Worm (Caenorhabditis elegans): ENCODE measurements around the gene Y62E10A.6.

Gene Y62E10A.6

DNA sequence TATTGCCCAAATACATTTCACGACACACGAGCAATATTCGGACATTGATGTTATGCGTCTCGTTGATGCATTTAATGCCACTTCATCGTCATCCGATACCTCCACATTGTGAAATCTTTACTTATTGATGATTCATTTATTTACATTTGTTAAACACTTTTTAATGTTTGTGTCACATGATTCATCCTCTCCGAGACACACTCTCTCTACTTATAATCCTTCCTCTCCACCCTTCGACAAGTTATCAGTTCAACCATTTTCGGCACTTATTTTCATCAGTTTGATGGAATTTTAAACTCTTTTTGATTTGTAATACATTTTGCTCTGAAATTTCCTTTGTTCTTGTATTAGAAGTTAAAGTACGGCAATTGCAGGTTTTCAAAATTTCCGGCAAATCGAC lies 25.7 kb upstream of the Y62E10A.6 start (continued):
- no peak for TF ChIP-seq pha-4 (GFP tag; IDR thresholded peaks at IDR 0.05)
- peak; percentile 90 for TF ChIP-seq pha-4 (tag; optimal IDR thresholded peaks at IDR 0.05)
- TF ChIP-seq lin-15B (tag; optimal IDR thresholded peaks at IDR 0.05): no peak
- TF ChIP-seq fkh-10 (GFP tag; optimal IDR thresholded peaks at IDR 0.05): no peak
- TF ChIP-seq set-16 (GFP tag; IDR thresholded peaks at IDR 0.05): no peak
- TF ChIP-seq daf-12 (tag; optimal IDR thresholded peaks at IDR 0.05): no peak
- TF ChIP-seq nhr-102 (tag; optimal IDR thresholded peaks at IDR 0.05): no peak
- no peak for TF ChIP-seq zag-1 (tag; optimal IDR thresholded peaks at IDR 0.05)
- TF ChIP-seq vab-7 (GFP tag; IDR thresholded peaks at IDR 0.05): no peak
- no peak for TF ChIP-seq unc-130 (GFP tag; optimal IDR thresholded peaks at IDR 0.05)
- no peak for TF ChIP-seq lir-3 (tag; optimal IDR thresholded peaks at IDR 0.05)
- TF ChIP-seq nhr-42 (GFP tag; IDR thresholded peaks at IDR 0.05): no peak
- no peak for TF ChIP-seq cey-2 (tag; optimal IDR thresholded peaks at IDR 0.05; ENCODE audit: borderline replicate concordance, insufficient read depth)
- no peak for TF ChIP-seq mep-1 (tag; optimal IDR thresholded peaks at IDR 0.05)
- no peak for TF ChIP-seq lin-1 (GFP tag; IDR thresholded peaks at IDR 0.05)
- TF ChIP-seq fos-1 (tag; optimal IDR thresholded peaks at IDR 0.05): no peak
- TF ChIP-seq lsy-2 (tag; optimal IDR thresholded peaks at IDR 0.05): no peak
- no peak for TF ChIP-seq nhr-77 (tag; optimal IDR thresholded peaks at IDR 0.05)
- TF ChIP-seq tra-1 (GFP tag; IDR thresholded peaks at IDR 0.05): no peak
- TF ChIP-seq ceh-20 (GFP tag; IDR thresholded peaks at IDR 0.05): no peak
- TF ChIP-seq nhr-10 (tag; optimal IDR thresholded peaks at IDR 0.05): no peak
- TF ChIP-seq zip-2 (tag; optimal IDR thresholded peaks at IDR 0.05): no peak
- TF ChIP-seq T26A8.4 (GFP tag; IDR thresholded peaks at IDR 0.05): no peak
- TF ChIP-seq attf-4 (tag; optimal IDR thresholded peaks at IDR 0.05): no peak
- TF ChIP-seq mxl-3 (GFP tag; optimal IDR thresholded peaks at IDR 0.05): no peak
- TF ChIP-seq F37D6.2 (tag; optimal IDR thresholded peaks at IDR 0.05): no peak
- TF ChIP-seq spr-1 (tag; optimal IDR thresholded peaks at IDR 0.05): no peak
- peak; percentile 40 for TF ChIP-seq aha-1 (tag)
- no peak for TF ChIP-seq daf-19 (GFP tag; conservative IDR thresholded peaks at IDR 0.05)
- no peak for TF ChIP-seq unc-62 (GFP tag; optimal IDR thresholded peaks at IDR 0.05 in 1 of 2)
- no peak for TF ChIP-seq unc-62 (tag; optimal IDR thresholded peaks at IDR 0.05)
- no peak for TF ChIP-seq daf-16 (GFP tag; optimal IDR thresholded peaks at IDR 0.05)
- peak; percentile 40 for TF ChIP-seq daf-16 (tag; optimal IDR thresholded peaks at IDR 0.05)
- no peak for TF ChIP-seq mxl-2 (GFP tag; conservative IDR thresholded peaks at IDR 0.05)
- no peak for TF ChIP-seq nhr-76 (tag; optimal IDR thresholded peaks at IDR 0.05)
- TF ChIP-seq ceh-62 (tag; optimal IDR thresholded peaks at IDR 0.05): no peak
- TF ChIP-seq F26F4.8 (GFP tag; conservative IDR thresholded peaks at IDR 0.05): no peak
- TF ChIP-seq nhr-25 (tag; optimal IDR thresholded peaks at IDR 0.05; ENCODE audit: borderline replicate concordance, insufficient read depth): no peak
- peak; percentile 72 for TF ChIP-seq dve-1 (tag; optimal IDR thresholded peaks at IDR 0.05; ENCODE audit: insufficient read depth)
- no peak for TF ChIP-seq hif-1 (tag; optimal IDR thresholded peaks at IDR 0.05)
- no peak for TF ChIP-seq nhr-48 (tag; optimal IDR thresholded peaks at IDR 0.05)
- TF ChIP-seq unc-39 (tag; optimal IDR thresholded peaks at IDR 0.05): no peak
- no peak for TF ChIP-seq F10B5.3 (tag; optimal IDR thresholded peaks at IDR 0.05)
- no peak for TF ChIP-seq lin-29 (GFP tag; IDR thresholded peaks at IDR 0.05)
- TF ChIP-seq F49E8.2 (tag; optimal IDR thresholded peaks at IDR 0.05; ENCODE audit: borderline replicate concordance): no peak
- no peak for TF ChIP-seq lin-38 (GFP tag; IDR thresholded peaks at IDR 0.05)
- TF ChIP-seq sdz-12 (GFP tag; optimal IDR thresholded peaks at IDR 0.05): no peak
- TF ChIP-seq mes-2 (tag; optimal IDR thresholded peaks at IDR 0.05; ENCODE audit: poor library complexity, severe bottlenecking): no peak
- TF ChIP-seq mdl-1 (tag; optimal IDR thresholded peaks at IDR 0.05): no peak
- TF ChIP-seq Y5F2A.4 (GFP tag; optimal IDR thresholded peaks at IDR 0.05): no peak
- no peak for TF ChIP-seq snpc-4 (tag; optimal IDR thresholded peaks at IDR 0.05)
- no peak for TF ChIP-seq madf-9 (GFP tag; conservative IDR thresholded peaks at IDR 0.05)
- peak; percentile 39 for TF ChIP-seq hlh-11 (tag; optimal IDR thresholded peaks at IDR 0.05)

Measured in whole organism, L4 larva.